Fruit fly (Drosophila melanogaster): ENCODE measurements around the gene meso18E.

dm6 chrX:19663196-19663858, 49.5 kb downstream of the meso18E start:
- TF ChIP-seq CG33017 (tag; optimal IDR thresholded peaks at IDR 0.05) (no peak), CG5204 (GFP tag; optimal IDR thresholded peaks at IDR 0.05) (peak; percentile 50), CG1620 (GFP tag; optimal IDR thresholded peaks at IDR 0.05) (no peak)

All from whole organism, adult.